Fruit fly (Drosophila melanogaster) whole organism, adult: ENCODE measurements around the gene zpg.

Experiments
- CG11617 ChIP-seq: fragments of 200-800 bp; sonication (Bioruptor generic); optimal IDR thresholded peaks from 2 replicates; lab custom pipeline; 2017; ENCODE audit warnings: mild to moderate bottlenecking, missing biosample characterization, missing genetic modification reagents, missing genetic modification characterization
- CG5204 ChIP-seq: fragments of 200-800 bp; sonication (Bioruptor generic); optimal IDR thresholded peaks from 2 replicates; lab custom pipeline; 2016; ENCODE audit warnings: missing biosample characterization, missing genetic modification characterization
- CG7045 ChIP-seq: fragments of 200-800 bp; sonication (Bioruptor generic); optimal IDR thresholded peaks from 2 replicates; lab custom pipeline; 2017; ENCODE audit warnings: missing biosample characterization, mild to moderate bottlenecking, missing genetic modification characterization
- CG7101 ChIP-seq: fragments of 200-800 bp; sonication (Bioruptor generic); optimal IDR thresholded peaks from 2 replicates; lab custom pipeline; 2018; ENCODE audit warnings: missing biosample characterization, mild to moderate bottlenecking, missing genetic modification characterization, moderate library complexity
- Clk ChIP-seq: fragments of 200-800 bp; sonication (Bioruptor generic); optimal IDR thresholded peaks from 2 replicates; lab custom pipeline; 2017; ENCODE audit warnings: missing biosample characterization, missing genetic modification characterization
- Crg-1 ChIP-seq: fragments of 200-800 bp; sonication (Bioruptor generic); optimal IDR thresholded peaks from 2 replicates; lab custom pipeline; 2016; ENCODE audit warnings: missing biosample characterization, missing genetic modification characterization
- bab1 ChIP-seq: fragments of 200-800 bp; sonication (Bioruptor generic); optimal IDR thresholded peaks from 3 replicates; lab custom pipeline; 2019; ENCODE audit warnings: missing biosample characterization, mild to moderate bottlenecking, missing genetic modification characterization, moderate library complexity
- cic ChIP-seq: fragments of 200-800 bp; sonication (Bioruptor generic); optimal IDR thresholded peaks from 2 replicates; lab custom pipeline; 2017; ENCODE audit warnings: missing biosample characterization, mild to moderate bottlenecking, missing genetic modification characterization, moderate library complexity
- cnc ChIP-seq, 2 experiments: fragments of >200 bp; optimal IDR thresholded peaks; 2 replicates each; lab custom pipeline; 2017
- kay ChIP-seq: fragments of 200-800 bp; sonication (Bioruptor generic); peaks from one replicate; lab custom pipeline; 2016; ENCODE audit warnings: missing biosample characterization, missing genetic modification characterization, borderline replicate concordance

The zpg gene

dm6 chr3L:6556221-6556620, 49.6 kb downstream of the zpg start:
- TF ChIP-seq CG7101 (tag; lab: Kevin White, UChicago) (no peak), kay (GFP tag; lab: Kevin White, UChicago) (no peak), CG5204 (GFP tag; lab: Kevin White, UChicago) (no peak), Crg-1 (GFP tag; lab: Kevin White, UChicago) (no peak), bab1 (GFP tag; lab: Kevin White, UChicago) (no peak), cnc (optimal IDR thresholded peaks at IDR 0.05; lab: Kevin White, UChicago) (no peak), CG7045 (no peak), Clk (GFP tag; lab: Kevin White, UChicago) (no peak), CG11617 (GFP tag; lab: Kevin White, UChicago) (no peak), cic (GFP tag; lab: Kevin White, UChicago) (no peak)
